Fruit fly (Drosophila melanogaster) whole organism, embryonic: ENCODE results near the gene ATPsynepsilonL.

Experiments
- Abd-B ChIP-seq: fragments of 200-800 bp; sonication (Bioruptor generic); optimal IDR thresholded peaks from 2 replicates; lab custom pipeline; 2018; ENCODE audit warnings: missing biosample characterization, mild to moderate bottlenecking, missing genetic modification characterization, moderate library complexity
- BEAF-32 ChIP-seq: fragments of 200-800 bp; sonication (Bioruptor generic); optimal IDR thresholded peaks from 3 replicates; lab custom pipeline; 2017; ENCODE audit warnings: missing biosample characterization, missing genetic modification characterization, mild to moderate bottlenecking, moderate library complexity, missing genetic modification reagents
- Bgb ChIP-seq: fragments of 200-800 bp; sonication (Bioruptor generic); IDR thresholded peaks from 2 replicates; pipeline ENCODE4 v1.3.6; 2022; ENCODE audit warnings: missing biosample characterization, missing genetic modification characterization; ENCODE audit not compliant: partially characterized antibody
- Blimp-1 ChIP-seq: fragments of 200-800 bp; sonication (Bioruptor generic); optimal IDR thresholded peaks from 3 replicates; lab custom pipeline; 2018; ENCODE audit warnings: missing biosample characterization, missing genetic modification characterization, mild to moderate bottlenecking, moderate library complexity, missing genetic modification reagents
- CG10654 ChIP-seq: fragments of 200-800 bp; sonication (Bioruptor generic); optimal IDR thresholded peaks from 2 replicates; lab custom pipeline; 2016; ENCODE audit warnings: missing biosample characterization, missing genetic modification characterization
- CG11696 ChIP-seq: fragments of 200-800 bp; sonication (Bioruptor generic); IDR thresholded peaks from 2 replicates; pipeline ENCODE4 v1.3.6; 2022; ENCODE audit warnings: missing biosample characterization, missing genetic modification characterization
- CG12659 ChIP-seq: fragments of 200-800 bp; sonication (Bioruptor generic); optimal IDR thresholded peaks from 3 replicates; lab custom pipeline; 2017; ENCODE audit warnings: mild to moderate bottlenecking, missing biosample characterization, missing genetic modification reagents, missing genetic modification characterization
- CG12942 ChIP-seq: fragments of 200-800 bp; sonication (Bioruptor generic); optimal IDR thresholded peaks from 3 replicates; lab custom pipeline; 2016; ENCODE audit warnings: missing biosample characterization, missing genetic modification characterization
- CG15601 ChIP-seq: fragments of 200-800 bp; sonication (Bioruptor generic); optimal IDR thresholded peaks from 3 replicates; lab custom pipeline; 2019; ENCODE audit warnings: missing biosample characterization, mild to moderate bottlenecking, missing genetic modification characterization, moderate library complexity
- CG16863 ChIP-seq: fragments of 200-800 bp; sonication (Bioruptor generic); optimal IDR thresholded peaks from 3 replicates; lab custom pipeline; 2016; ENCODE audit warnings: missing biosample characterization, missing genetic modification characterization
- CG2120 ChIP-seq: fragments of 200-800 bp; sonication (Bioruptor generic); optimal IDR thresholded peaks from 3 replicates; lab custom pipeline; 2016; ENCODE audit warnings: missing biosample characterization, missing genetic modification characterization
- CG3281 ChIP-seq: fragments of 200-800 bp; sonication (Bioruptor generic); optimal IDR thresholded peaks from 3 replicates; lab custom pipeline; 2017; ENCODE audit warnings: missing biosample characterization, mild to moderate bottlenecking, missing genetic modification characterization
- CG34224 ChIP-seq: fragments of 200-800 bp; sonication (Bioruptor generic); IDR thresholded peaks from 3 replicates; pipeline ENCODE4 v1.3.6; 2022; ENCODE audit warnings: missing biosample characterization, missing genetic modification characterization; ENCODE audit not compliant: partially characterized antibody
- CG8089 ChIP-seq: fragments of 200-800 bp; sonication (Bioruptor generic); optimal IDR thresholded peaks from 3 replicates; lab custom pipeline; 2016; ENCODE audit warnings: missing biosample characterization, missing genetic modification characterization
- CG9609 ChIP-seq: fragments of 200-800 bp; sonication (Bioruptor generic); optimal IDR thresholded peaks from 3 replicates; lab custom pipeline; 2016; ENCODE audit warnings: missing biosample characterization, missing genetic modification characterization
- CG9727 ChIP-seq: fragments of 200-800 bp; sonication (Bioruptor generic); optimal IDR thresholded peaks from 3 replicates; lab custom pipeline; 2017; ENCODE audit warnings: missing biosample characterization, mild to moderate bottlenecking, missing genetic modification characterization
- CG9817 ChIP-seq: fragments of 200-800 bp; sonication (Bioruptor generic); optimal IDR thresholded peaks from 2 replicates; lab custom pipeline; 2018; ENCODE audit warnings: missing biosample characterization, mild to moderate bottlenecking, missing genetic modification characterization, moderate library complexity
- Dref ChIP-seq: fragments of 200-800 bp; sonication (Bioruptor generic); IDR thresholded peaks from 2 replicates; pipeline ENCODE4 v1.3.6; 2022; ENCODE audit warnings: missing biosample characterization, missing genetic modification characterization
- Ets65A ChIP-seq: fragments of 200-800 bp; sonication (Bioruptor generic); peaks from one replicate; lab custom pipeline; 2016; ENCODE audit warnings: missing biosample characterization, missing genetic modification characterization
- Hsf ChIP-seq: fragments of 200-800 bp; sonication (Bioruptor generic); optimal IDR thresholded peaks from 3 replicates; lab custom pipeline; 2016; ENCODE audit warnings: missing biosample characterization, missing genetic modification characterization
- MESR4 ChIP-seq: fragments of 200-800 bp; sonication (Bioruptor generic); optimal IDR thresholded peaks from 2 replicates; lab custom pipeline; 2018; ENCODE audit warnings: missing biosample characterization, mild to moderate bottlenecking, missing genetic modification characterization, moderate library complexity
- Meics ChIP-seq: fragments of 200-800 bp; sonication (Bioruptor generic); optimal IDR thresholded peaks from 2 replicates; lab custom pipeline; 2017; ENCODE audit warnings: missing biosample characterization, mild to moderate bottlenecking, missing genetic modification characterization
- NFAT ChIP-seq: fragments of 200-800 bp; sonication (Bioruptor generic); IDR thresholded peaks from 2 replicates; pipeline ENCODE4 v1.3.6; 2022; ENCODE audit warnings: missing biosample characterization, missing genetic modification characterization
- Opbp ChIP-seq: fragments of 200-800 bp; sonication (Bioruptor generic); IDR thresholded peaks from 3 replicates; pipeline ENCODE4 v1.3.6; 2022; ENCODE audit warnings: missing biosample characterization, missing genetic modification characterization; ENCODE audit not compliant: partially characterized antibody
- Scr ChIP-seq: fragments of 200-800 bp; sonication (Bioruptor generic); IDR thresholded peaks from 2 replicates; pipeline ENCODE4 v1.3.6; 2022; ENCODE audit warnings: missing biosample characterization, missing genetic modification characterization; ENCODE audit not compliant: partially characterized antibody
- Xbp1 ChIP-seq: fragments of 200-800 bp; sonication (Bioruptor generic); optimal IDR thresholded peaks from 3 replicates; lab custom pipeline; 2016; ENCODE audit warnings: missing biosample characterization, mild to moderate bottlenecking, missing genetic modification characterization
- aop ChIP-seq: fragments of 200-800 bp; sonication (Bioruptor generic); IDR thresholded peaks from 2 replicates; pipeline ENCODE4 v1.3.6; 2022; ENCODE audit warnings: missing biosample characterization, missing genetic modification characterization
- ase ChIP-seq: fragments of 200-800 bp; sonication (Bioruptor generic); IDR thresholded peaks from 3 replicates; pipeline ENCODE4 v1.3.6; 2022; ENCODE audit warnings: missing biosample characterization, missing genetic modification characterization
- bbx ChIP-seq: fragments of 200-800 bp; sonication (Bioruptor generic); IDR thresholded peaks from 2 replicates; pipeline ENCODE4 v1.3.6; 2022; ENCODE audit warnings: missing biosample characterization, missing genetic modification characterization; ENCODE audit not compliant: partially characterized antibody
- cas ChIP-seq: fragments of 200-800 bp; sonication (Bioruptor generic); IDR thresholded peaks from 2 replicates; pipeline ENCODE4 v1.3.6; 2022; ENCODE audit warnings: missing biosample characterization, missing genetic modification characterization
- crp ChIP-seq, 2 experiments: fragments of 200-800 bp; sonication (Bioruptor generic); optimal IDR thresholded peaks; 2 replicates in 1 of 2; 3 replicates in 1 of 2; lab custom pipeline; 2017; ENCODE audit warnings: missing biosample characterization in 2 of 2, missing genetic modification characterization in 2 of 2, mild to moderate bottlenecking in 1 of 2, moderate library complexity in 1 of 2
- dan ChIP-seq: fragments of 200-800 bp; sonication (Bioruptor generic); IDR thresholded peaks from 2 replicates; pipeline ENCODE4 v1.3.6; 2022; ENCODE audit warnings: missing biosample characterization, missing genetic modification characterization
- fd96Cb ChIP-seq: fragments of 200-800 bp; sonication (Bioruptor generic); optimal IDR thresholded peaks from 2 replicates; lab custom pipeline; 2018; ENCODE audit warnings: missing biosample characterization, mild to moderate bottlenecking, missing genetic modification characterization, moderate library complexity
- gro ChIP-seq: fragments of 200-800 bp; sonication (Bioruptor generic); optimal IDR thresholded peaks from 2 replicates; lab custom pipeline; 2016; ENCODE audit warnings: missing biosample characterization, missing genetic modification characterization
- insv ChIP-seq, 2 experiments: fragments of 200-800 bp; sonication (Bioruptor generic); optimal IDR thresholded peaks; 3 replicates each; lab custom pipeline; 2016 to 2018; ENCODE audit warnings: missing biosample characterization in 2 of 2, missing genetic modification characterization in 2 of 2
- lov ChIP-seq, 2 experiments: fragments of 200-800 bp in 1 of 2; fragments of >200 bp in 1 of 2; sonication (Bioruptor generic) in 1 of 2; IDR thresholded peaks in 1 of 2; optimal IDR thresholded peaks in 1 of 2; 2 replicates in 1 of 2; 3 replicates in 1 of 2; pipeline versions ENCODE4 v1.3.6 to Lab custom; 2017 to 2022; ENCODE audit warnings: missing biosample characterization in 1 of 2, missing genetic modification characterization in 1 of 2
- mam ChIP-seq: fragments of 200-800 bp; sonication (Bioruptor generic); optimal IDR thresholded peaks from 3 replicates; lab custom pipeline; 2016; ENCODE audit warnings: missing biosample characterization, missing genetic modification characterization
- org-1 ChIP-seq: fragments of 200-800 bp; sonication (Bioruptor generic); optimal IDR thresholded peaks from 2 replicates; lab custom pipeline; 2017; ENCODE audit warnings: missing biosample characterization, missing genetic modification characterization
- pan ChIP-seq, 4 experiments: fragments of >200 bp in 3 of 4; fragments of 200-800 bp in 1 of 4; sonication (Bioruptor generic) in 1 of 4; optimal IDR thresholded peaks in 3 of 4; IDR thresholded peaks in 1 of 4; 2 replicates each; pipeline versions ENCODE4 v1.3.6 to Lab custom; 2017 to 2022; ENCODE audit warnings: missing biosample characterization in 2 of 4, missing genetic modification characterization in 2 of 4, mixed read lengths in 1 of 4
- pb ChIP-seq: fragments of 200-800 bp; sonication (Bioruptor generic); optimal IDR thresholded peaks from 3 replicates; lab custom pipeline; 2016; ENCODE audit warnings: missing biosample characterization, missing genetic modification characterization
- pho ChIP-seq: fragments of 200-800 bp; sonication (Bioruptor generic); optimal IDR thresholded peaks from 2 replicates; lab custom pipeline; 2016; ENCODE audit warnings: missing biosample characterization, missing genetic modification characterization
- phol ChIP-seq: fragments of 200-800 bp; sonication (Bioruptor generic); optimal IDR thresholded peaks from 3 replicates; lab custom pipeline; 2018; ENCODE audit warnings: missing biosample characterization, mild to moderate bottlenecking, missing genetic modification characterization, moderate library complexity
- pum ChIP-seq: fragments of 200-800 bp; sonication (Bioruptor generic); optimal IDR thresholded peaks from 2 replicates; lab custom pipeline; 2016; ENCODE audit warnings: missing biosample characterization, missing genetic modification characterization
- sob ChIP-seq: fragments of 200-800 bp; sonication (Bioruptor generic); IDR thresholded peaks from 2 replicates; pipeline ENCODE4 v1.3.6; 2022; ENCODE audit warnings: missing biosample characterization, missing genetic modification characterization
- stwl ChIP-seq: fragments of 200-800 bp; sonication (Bioruptor generic); optimal IDR thresholded peaks from 3 replicates; lab custom pipeline; 2018; ENCODE audit warnings: missing biosample characterization, mild to moderate bottlenecking, missing genetic modification characterization, moderate library complexity
- tna ChIP-seq: fragments of 200-800 bp; sonication (Bioruptor generic); IDR thresholded peaks from 2 replicates; pipeline ENCODE4 v1.3.6; 2022; ENCODE audit warnings: missing biosample characterization, missing genetic modification characterization; ENCODE audit not compliant: partially characterized antibody
- tx ChIP-seq: fragments of 200-800 bp; sonication (Bioruptor generic); optimal IDR thresholded peaks from 2 replicates; lab custom pipeline; 2016; ENCODE audit warnings: missing biosample characterization, missing genetic modification characterization
- unc-4 ChIP-seq: fragments of 200-800 bp; sonication (Bioruptor generic); IDR thresholded peaks from 2 replicates; pipeline ENCODE4 v1.3.6; 2022; ENCODE audit warnings: missing biosample characterization, missing genetic modification characterization; ENCODE audit not compliant: partially characterized antibody

The ATPsynepsilonL gene

dm6 chr3R:10161163-10161562, 39.6 kb downstream of the ATPsynepsilonL start, which contains the start of gene CG6254 (continued):
- TF ChIP-seq CG9817 (tag; lab: Kevin White, UChicago) = peak; percentile 32
- TF ChIP-seq Scr (GFP tag; lab: Robert Waterston, UW) = peak; percentile 34
- no peak for TF ChIP-seq Dref (GFP tag; lab: Robert Waterston, UW)
- TF ChIP-seq Bgb (GFP tag; lab: Robert Waterston, UW) = peak; percentile 66
- TF ChIP-seq pb = peak; percentile 27
- no peak for TF ChIP-seq lov (optimal IDR thresholded peaks at IDR 0.05; lab: Kevin White, UChicago)
- TF ChIP-seq lov (GFP tag; IDR thresholded peaks at IDR 0.05; lab: Robert Waterston, UW) = no peak
- TF ChIP-seq Meics = peak; percentile 50
- peak; percentile 63 for TF ChIP-seq sob
- no peak for TF ChIP-seq dan (GFP tag; lab: Robert Waterston, UW)
- peak; percentile 16; the same call in 1 of the 3 replicates for TF ChIP-seq CG34224 (GFP tag; lab: Robert Waterston, UW)
- peak; percentile 91 for TF ChIP-seq Ets65A (GFP tag; lab: Kevin White, UChicago)
- TF ChIP-seq aop (GFP tag; lab: Robert Waterston, UW) = 0 out of 2 replicates have a peak, but pooled peaks have one; percentile 27
- TF ChIP-seq bbx = 0 out of 2 replicates have a peak, but pooled peaks have one; percentile 15
- peak; percentile 10 for TF ChIP-seq Abd-B (GFP tag; lab: Kevin White, UChicago)
- no peak for TF ChIP-seq insv (GFP tag; optimal IDR thresholded peaks at IDR 0.05; lab: Kevin White, UChicago)
- TF ChIP-seq Hsf (GFP tag; lab: Kevin White, UChicago) = peak; percentile 34
- TF ChIP-seq pum (GFP tag; lab: Kevin White, UChicago) = peak; percentile 4
- TF ChIP-seq tx (GFP tag; lab: Kevin White, UChicago) = no peak
- peak; percentile 82 for TF ChIP-seq NFAT (GFP tag; lab: Robert Waterston, UW)
- TF ChIP-seq phol = peak; percentile 44
- no peak for TF ChIP-seq CG15601 (tag; lab: Kevin White, UChicago)
- TF ChIP-seq Blimp-1 = peak; percentile 61
- TF ChIP-seq mam (GFP tag; lab: Kevin White, UChicago) = peak; percentile 63
- peak; percentile 27 for TF ChIP-seq BEAF-32 (GFP tag; lab: Kevin White, UChicago)
- TF ChIP-seq org-1 = no peak
- no peak for TF ChIP-seq CG8089
- TF ChIP-seq pan (optimal IDR thresholded peaks at IDR 0.05; lab: Kevin White, UChicago) = no peak
- TF ChIP-seq pan (GFP tag; optimal IDR thresholded peaks at IDR 0.05 in 1 of 2, IDR thresholded peaks at IDR 0.05 in 1 of 2) = peak in 1 of 2 experiments; percentile 22
- no peak for TF ChIP-seq CG12942
- TF ChIP-seq crp (GFP tag; optimal IDR thresholded peaks at IDR 0.05; lab: Kevin White, UChicago) = no peak
- peak; percentile 50; the same call in 1 of the 3 replicates for TF ChIP-seq ase (GFP tag; lab: Robert Waterston, UW)
- peak; percentile 18 for TF ChIP-seq CG10654 (GFP tag; lab: Kevin White, UChicago)
- peak; percentile 57 for TF ChIP-seq MESR4
- TF ChIP-seq CG3281 (GFP tag; lab: Kevin White, UChicago) = peak; percentile 100
- peak; percentile 73 for TF ChIP-seq CG2120 (GFP tag; lab: Kevin White, UChicago)
- TF ChIP-seq pho (GFP tag; lab: Kevin White, UChicago) = peak; percentile 43
- 0 out of 2 replicates have a peak, but pooled peaks have one; percentile 41 for TF ChIP-seq tna
- TF ChIP-seq fd96Cb (tag; lab: Kevin White, UChicago) = peak; percentile 22
- no peak for TF ChIP-seq cas (GFP tag; lab: Robert Waterston, UW)
- 0 out of 3 replicates have a peak, but pooled peaks have one; percentile 34 for TF ChIP-seq Opbp (GFP tag; lab: Robert Waterston, UW)
- TF ChIP-seq CG16863 (GFP tag; lab: Kevin White, UChicago) = no peak
- TF ChIP-seq CG9609 (GFP tag; lab: Kevin White, UChicago) = no peak
- peak; percentile 88 for TF ChIP-seq stwl (tag; lab: Kevin White, UChicago)
- TF ChIP-seq gro (GFP tag; lab: Kevin White, UChicago) = peak; percentile 56
- TF ChIP-seq unc-4 (GFP tag; lab: Robert Waterston, UW) = 0 out of 2 replicates have a peak, but pooled peaks have one; percentile 30
- TF ChIP-seq Xbp1 (GFP tag; lab: Kevin White, UChicago) = peak; percentile 53
- no peak for TF ChIP-seq CG11696
- TF ChIP-seq CG12659 (GFP tag; lab: Kevin White, UChicago) = peak; percentile 54
- TF ChIP-seq CG9727 (GFP tag; lab: Kevin White, UChicago) = no peak
